Worm (Caenorhabditis elegans): Measurements from ENCODE around the gene ZK616.2.

DNA sequence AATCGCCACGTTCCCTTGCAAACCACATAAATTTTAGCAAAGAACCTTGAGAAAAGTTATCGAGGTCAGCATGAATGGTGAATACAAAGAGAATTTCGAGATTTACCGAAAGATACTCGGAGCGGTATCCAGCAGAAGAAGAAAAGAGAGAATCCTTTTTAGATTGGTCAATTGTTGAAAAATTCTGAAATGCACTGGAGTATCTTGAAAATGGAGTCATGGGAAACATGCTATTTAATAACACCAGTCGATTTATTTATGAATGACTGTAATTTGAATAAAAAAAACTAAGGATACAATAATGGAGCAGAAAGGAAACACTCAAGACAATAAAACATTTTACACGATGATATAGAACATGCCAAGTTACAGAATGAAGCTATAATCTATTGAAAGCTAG is 7.7 kb upstream of the ZK616.2 start:
- TF ChIP-seq him-1 (tag; optimal IDR thresholded peaks at IDR 0.05) = no peak
- TF ChIP-seq dao-5 (tag; optimal IDR thresholded peaks at IDR 0.05) = no peak

Measured in whole organism, L4/young adult.